Fruit fly (Drosophila melanogaster) whole organism, embryonic: ENCODE data around the gene mthl14.
A peak's percentile ranks its signal among the peaks of the same experiment; 100 is the strongest.

Experiments used
- Ada2b ChIP-seq: fragments of 200-800 bp; sonication (Bioruptor generic); IDR thresholded peaks from 2 replicates; pipeline ENCODE4 v1.3.6; 2022; ENCODE audit warnings: missing biosample characterization, missing genetic modification characterization
- BtbVII ChIP-seq: fragments of 200-800 bp; sonication (Bioruptor generic); optimal IDR thresholded peaks from 3 replicates; lab custom pipeline; 2017; ENCODE audit warnings: missing biosample characterization, mild to moderate bottlenecking, missing genetic modification characterization
- CG10565 ChIP-seq: fragments of 200-800 bp; sonication (Bioruptor generic); optimal IDR thresholded peaks from 3 replicates; lab custom pipeline; 2016; ENCODE audit warnings: missing biosample characterization, mild to moderate bottlenecking, missing genetic modification characterization
- CG13775 ChIP-seq: fragments of 200-800 bp; sonication (Bioruptor generic); optimal IDR thresholded peaks from 3 replicates; lab custom pipeline; 2017; ENCODE audit warnings: missing biosample characterization, mild to moderate bottlenecking, missing genetic modification characterization
- CG1529 ChIP-seq: fragments of 200-800 bp; sonication (Bioruptor generic); optimal IDR thresholded peaks from 3 replicates; lab custom pipeline; 2018; ENCODE audit warnings: missing biosample characterization, missing genetic modification characterization
- CG16813 ChIP-seq: fragments of 200-800 bp; sonication (Bioruptor generic); IDR thresholded peaks from 3 replicates; pipeline ENCODE4 v1.3.6; 2022; ENCODE audit warnings: missing biosample characterization, missing genetic modification characterization; ENCODE audit not compliant: partially characterized antibody
- CG31388 ChIP-seq: fragments of 200-800 bp; sonication (Bioruptor generic); optimal IDR thresholded peaks from 2 replicates; lab custom pipeline; 2016; ENCODE audit warnings: missing biosample characterization, missing genetic modification characterization
- CG31441 ChIP-seq: fragments of 200-800 bp; sonication (Bioruptor generic); IDR thresholded peaks from 2 replicates; pipeline ENCODE4 v1.3.6; 2022; ENCODE audit warnings: missing biosample characterization, missing genetic modification characterization
- CG33557 ChIP-seq: fragments of 200-800 bp; sonication (Bioruptor generic); optimal IDR thresholded peaks from 2 replicates; lab custom pipeline; 2019; ENCODE audit warnings: missing biosample characterization, mild to moderate bottlenecking, missing genetic modification characterization, moderate library complexity
- CG3847 ChIP-seq: fragments of 200-800 bp; sonication (Bioruptor generic); IDR thresholded peaks from 2 replicates; pipeline ENCODE4 v1.3.6; 2022; ENCODE audit warnings: missing biosample characterization, missing genetic modification characterization
- CG4617 ChIP-seq: fragments of 200-800 bp; sonication (Bioruptor generic); optimal IDR thresholded peaks from 3 replicates; lab custom pipeline; 2016; ENCODE audit warnings: missing biosample characterization, missing genetic modification characterization, borderline replicate concordance
- CG4820 ChIP-seq: fragments of 200-800 bp; sonication (Bioruptor generic); optimal IDR thresholded peaks from 3 replicates; lab custom pipeline; 2016; ENCODE audit warnings: missing biosample characterization, missing genetic modification characterization
- CG4854 ChIP-seq: fragments of 200-800 bp; sonication (Bioruptor generic); optimal IDR thresholded peaks from 2 replicates; lab custom pipeline; 2016; ENCODE audit warnings: missing biosample characterization, missing genetic modification characterization, inconsistent platforms
- CG5245 ChIP-seq: fragments of 200-800 bp; sonication (Bioruptor generic); optimal IDR thresholded peaks from 3 replicates; lab custom pipeline; 2016; ENCODE audit warnings: missing biosample characterization, missing genetic modification characterization
- CG6254 ChIP-seq: fragments of 200-800 bp; sonication (Bioruptor generic); optimal IDR thresholded peaks from 3 replicates; lab custom pipeline; 2017; ENCODE audit warnings: mild to moderate bottlenecking, missing biosample characterization, missing genetic modification reagents, missing genetic modification characterization
- CG6654 ChIP-seq: fragments of 200-800 bp; sonication (Bioruptor generic); optimal IDR thresholded peaks from 2 replicates; lab custom pipeline; 2017; ENCODE audit warnings: missing biosample characterization, mild to moderate bottlenecking, missing genetic modification characterization
- CG7786 ChIP-seq: fragments of 200-800 bp; sonication (Bioruptor generic); optimal IDR thresholded peaks from 2 replicates; lab custom pipeline; 2016; ENCODE audit warnings: missing biosample characterization, missing genetic modification characterization
- CG9609 ChIP-seq: fragments of 200-800 bp; sonication (Bioruptor generic); optimal IDR thresholded peaks from 3 replicates; lab custom pipeline; 2016; ENCODE audit warnings: missing biosample characterization, missing genetic modification characterization
- CkIIα-i1 ChIP-seq: fragments of 200-800 bp; sonication (Bioruptor generic); IDR thresholded peaks from 2 replicates; pipeline ENCODE4 v1.3.6; 2022; ENCODE audit warnings: missing biosample characterization, missing genetic modification characterization
- Dbx ChIP-seq: fragments of 200-800 bp; sonication (Bioruptor generic); IDR thresholded peaks from 3 replicates; pipeline ENCODE4 v1.3.6; 2022; ENCODE audit warnings: missing biosample characterization, missing genetic modification characterization
- Dip3 ChIP-seq: fragments of 200-800 bp; sonication (Bioruptor generic); optimal IDR thresholded peaks from 3 replicates; lab custom pipeline; 2016; ENCODE audit warnings: missing biosample characterization, missing genetic modification characterization
- E2f1 ChIP-seq: fragments of 200-800 bp; sonication (Bioruptor generic); IDR thresholded peaks from 2 replicates; pipeline ENCODE4 v1.3.6; 2022; ENCODE audit warnings: missing biosample characterization, missing genetic modification characterization
- ERR ChIP-seq: fragments of 200-800 bp; sonication (Bioruptor generic); optimal IDR thresholded peaks from 2 replicates; lab custom pipeline; 2016; ENCODE audit warnings: missing biosample characterization, missing genetic modification characterization
- Fer1 ChIP-seq: fragments of 200-800 bp; sonication (Bioruptor generic); optimal IDR thresholded peaks from 2 replicates; lab custom pipeline; 2017; ENCODE audit warnings: missing biosample characterization, mild to moderate bottlenecking, missing genetic modification characterization
- Hand ChIP-seq: fragments of 200-800 bp; sonication (Bioruptor generic); optimal IDR thresholded peaks from 2 replicates; lab custom pipeline; 2017; ENCODE audit warnings: mild to moderate bottlenecking, missing biosample characterization, missing genetic modification reagents, missing genetic modification characterization
- HmgD ChIP-seq: fragments of 200-800 bp; sonication (Bioruptor generic); optimal IDR thresholded peaks from 3 replicates; lab custom pipeline; 2016; ENCODE audit warnings: missing biosample characterization, missing genetic modification characterization
- Ravus ChIP-seq: fragments of 200-800 bp; sonication (Bioruptor generic); IDR thresholded peaks from 2 replicates; pipeline ENCODE4 v1.3.6; 2022; ENCODE audit warnings: missing biosample characterization, missing genetic modification characterization
- Xbp1 ChIP-seq: fragments of 200-800 bp; sonication (Bioruptor generic); optimal IDR thresholded peaks from 3 replicates; lab custom pipeline; 2016; ENCODE audit warnings: missing biosample characterization, mild to moderate bottlenecking, missing genetic modification characterization
- aop ChIP-seq: fragments of 200-800 bp; sonication (Bioruptor generic); IDR thresholded peaks from 2 replicates; pipeline ENCODE4 v1.3.6; 2022; ENCODE audit warnings: missing biosample characterization, missing genetic modification characterization
- bigmax ChIP-seq: fragments of 200-800 bp; sonication (Bioruptor generic); optimal IDR thresholded peaks from 2 replicates; lab custom pipeline; 2018; ENCODE audit warnings: missing biosample characterization, mild to moderate bottlenecking, missing genetic modification characterization
- btn ChIP-seq: fragments of 200-800 bp; sonication (Bioruptor generic); optimal IDR thresholded peaks from 2 replicates; lab custom pipeline; 2016; ENCODE audit warnings: missing biosample characterization, missing genetic modification characterization
- chif ChIP-seq, 2 experiments: fragments of 200-800 bp; sonication (Bioruptor generic); optimal IDR thresholded peaks; 3 replicates each; lab custom pipeline; 2016; ENCODE audit warnings: missing biosample characterization in 2 of 2, missing genetic modification characterization in 2 of 2
- chn ChIP-seq: fragments of 200-800 bp; sonication (Bioruptor generic); optimal IDR thresholded peaks from 2 replicates; lab custom pipeline; 2016; ENCODE audit warnings: missing biosample characterization, missing genetic modification characterization
- crc ChIP-seq: fragments of 200-800 bp; sonication (Bioruptor generic); optimal IDR thresholded peaks from 2 replicates; lab custom pipeline; 2016; ENCODE audit warnings: missing biosample characterization, missing genetic modification characterization
- fd102C ChIP-seq: fragments of 200-800 bp; sonication (Bioruptor generic); optimal IDR thresholded peaks from 2 replicates; lab custom pipeline; 2018; ENCODE audit warnings: missing biosample characterization, mild to moderate bottlenecking, missing genetic modification characterization, moderate library complexity
- fd3F ChIP-seq: fragments of 200-800 bp; sonication (Bioruptor generic); optimal IDR thresholded peaks from 2 replicates; lab custom pipeline; 2018; ENCODE audit warnings: missing biosample characterization, mild to moderate bottlenecking, missing genetic modification characterization, moderate library complexity
- gcm2 ChIP-seq: fragments of 200-800 bp; sonication (Bioruptor generic); optimal IDR thresholded peaks from 2 replicates; lab custom pipeline; 2016; ENCODE audit warnings: missing biosample characterization, missing genetic modification characterization
- hbn ChIP-seq: fragments of 200-800 bp; sonication (Bioruptor generic); IDR thresholded peaks from 2 replicates; pipeline ENCODE4 v1.3.6; 2022; ENCODE audit warnings: missing biosample characterization, missing genetic modification characterization; ENCODE audit not compliant: partially characterized antibody
- hth ChIP-seq: fragments of >200 bp; optimal IDR thresholded peaks from 2 replicates; lab custom pipeline; 2017; ENCODE audit warnings: inconsistent platforms
- lmd ChIP-seq: fragments of 200-800 bp; sonication (Bioruptor generic); IDR thresholded peaks from 2 replicates; pipeline ENCODE4 v1.3.6; 2022; ENCODE audit warnings: missing biosample characterization, missing genetic modification characterization
- nerfin-1 ChIP-seq: fragments of 200-800 bp; sonication (Bioruptor generic); optimal IDR thresholded peaks from 3 replicates; lab custom pipeline; 2019; ENCODE audit warnings: missing biosample characterization, mild to moderate bottlenecking, missing genetic modification characterization, moderate library complexity
- p53 ChIP-seq: fragments of 200-800 bp; sonication (Bioruptor generic); optimal IDR thresholded peaks from 2 replicates; lab custom pipeline; 2016; ENCODE audit warnings: missing biosample characterization, missing genetic modification characterization
- pita ChIP-seq: fragments of 200-800 bp; sonication (Bioruptor generic); optimal IDR thresholded peaks from 2 replicates; lab custom pipeline; 2017; ENCODE audit warnings: missing biosample characterization, mild to moderate bottlenecking, missing genetic modification characterization
- psq ChIP-seq: fragments of 200-800 bp; sonication (Bioruptor generic); optimal IDR thresholded peaks from 2 replicates; lab custom pipeline; 2017; ENCODE audit warnings: missing biosample characterization, missing genetic modification characterization
- pzg ChIP-seq: fragments of 200-800 bp; sonication (Bioruptor generic); optimal IDR thresholded peaks from 3 replicates; lab custom pipeline; 2018; ENCODE audit warnings: missing biosample characterization, mild to moderate bottlenecking, missing genetic modification characterization, moderate library complexity
- rib ChIP-seq: fragments of 200-800 bp; sonication (Bioruptor generic); IDR thresholded peaks from 2 replicates; pipeline ENCODE4 v1.3.6; 2022; ENCODE audit warnings: missing biosample characterization, missing genetic modification characterization
- sima ChIP-seq: fragments of 200-800 bp; sonication (Bioruptor generic); optimal IDR thresholded peaks from 2 replicates; lab custom pipeline; 2016; ENCODE audit warnings: missing biosample characterization, missing genetic modification characterization
- sisA ChIP-seq: fragments of 200-800 bp; sonication (Bioruptor generic); IDR thresholded peaks from 2 replicates; pipeline ENCODE4 v1.3.6; 2022; ENCODE audit warnings: missing biosample characterization, missing genetic modification characterization
- tna ChIP-seq: fragments of 200-800 bp; sonication (Bioruptor generic); IDR thresholded peaks from 2 replicates; pipeline ENCODE4 v1.3.6; 2022; ENCODE audit warnings: missing biosample characterization, missing genetic modification characterization; ENCODE audit not compliant: partially characterized antibody
- yki ChIP-seq: fragments of >200 bp; optimal IDR thresholded peaks from 3 replicates; lab custom pipeline; 2018

Gene mthl14

dm6 chr3L:257618-258475 is 10.6 kb downstream of the mthl14 start, which contains the start of the genes DIP2 and wac (continued):
- TF ChIP-seq chn (GFP tag; lab: Kevin White, UChicago) (peak; percentile 83), CG6654 (GFP tag; lab: Kevin White, UChicago) (no peak), Dip3 (GFP tag; lab: Kevin White, UChicago) (peak; percentile 90), CG5245 (GFP tag; lab: Kevin White, UChicago) (peak; percentile 73), CG4820 (GFP tag; lab: Kevin White, UChicago) (peak; percentile 66), Ada2b (GFP tag; lab: Robert Waterston, UW) (peak; percentile 64; the same call in 1 of the 2 replicates), rib (GFP tag; lab: Robert Waterston, UW) (no peak), gcm2 (peak; percentile 62), yki (lab: Kevin White, UChicago) (no peak), ERR (GFP tag; lab: Kevin White, UChicago) (peak; percentile 72), crc (GFP tag; lab: Kevin White, UChicago) (peak; percentile 67), CG10565 (no peak), CG1529 (GFP tag; lab: Kevin White, UChicago) (no peak), CG6254 (GFP tag; lab: Kevin White, UChicago) (peak; percentile 10), p53 (peak; percentile 76), CG16813 (peak; percentile 88), CG31441 (no peak; the same call in 1 of the 2 replicates), bigmax (GFP tag; lab: Kevin White, UChicago) (peak; percentile 66), hbn (GFP tag; lab: Robert Waterston, UW) (peak; percentile 85), hth (lab: Kevin White, UChicago) (no peak), lmd (GFP tag; lab: Robert Waterston, UW) (peak; percentile 61; the same call in 1 of the 2 replicates), btn (GFP tag; lab: Kevin White, UChicago) (peak; percentile 60), CG33557 (GFP tag; lab: Kevin White, UChicago) (peak; percentile 60), pita (GFP tag; lab: Kevin White, UChicago) (peak; percentile 46), CG9609 (peak; percentile 82), CkIIα-i1 (no peak), CG4854 (peak; percentile 59), CG4617 (GFP tag; lab: Kevin White, UChicago) (peak; percentile 63), aop (GFP tag; lab: Robert Waterston, UW) (no peak), CG13775 (GFP tag; lab: Kevin White, UChicago) (peak; percentile 72), HmgD (GFP tag; lab: Kevin White, UChicago) (peak; percentile 78), Hand (GFP tag; lab: Kevin White, UChicago) (no peak), chif (GFP tag; optimal IDR thresholded peaks at IDR 0.05; lab: Kevin White, UChicago) (peak; percentile 77 to 83), CG7786 (GFP tag; lab: Kevin White, UChicago) (peak; percentile 81), Dbx (peak; percentile 83), nerfin-1 (peak; percentile 54), Xbp1 (GFP tag; lab: Kevin White, UChicago) (peak; percentile 88), Fer1 (peak; percentile 53), CG31388 (GFP tag; lab: Kevin White, UChicago) (no peak), pzg (GFP tag; lab: Kevin White, UChicago) (peak; percentile 93), tna (GFP tag; lab: Robert Waterston, UW) (peak; percentile 86), BtbVII (GFP tag; lab: Kevin White, UChicago) (peak; percentile 39), Ravus (GFP tag; lab: Robert Waterston, UW) (no peak), psq (GFP tag; lab: Kevin White, UChicago) (peak; percentile 28), fd3F (GFP tag; lab: Kevin White, UChicago) (peak; percentile 4), sisA (GFP tag; lab: Robert Waterston, UW) (peak; percentile 79), CG3847 (GFP tag; lab: Robert Waterston, UW) (peak; percentile 77), E2f1 (GFP tag; lab: Robert Waterston, UW) (no peak; the same call in none of the 2 replicates), sima (GFP tag; lab: Kevin White, UChicago) (no peak), fd102C (peak; percentile 31)
